Worm (Caenorhabditis elegans) whole organism, early embryonic: ENCODE data around the gene sox-4.

Experiments used
- B0310.2 ChIP-seq: sonication (generic microtip); optimal IDR thresholded peaks from 2 replicates; lab custom pipeline; 2016; ENCODE audit warnings: mild to moderate bottlenecking, missing genetic modification characterization, missing compliant biosample characterization
- F13C5.2 ChIP-seq: sonication (generic microtip); optimal IDR thresholded peaks from 2 replicates; lab custom pipeline; 2017; ENCODE audit warnings: mild to moderate bottlenecking, missing genetic modification characterization, inconsistent platforms, missing compliant biosample characterization
- ama-1 ChIP-seq: fragments of 150-350 bp; optimal IDR thresholded peaks from 2 replicates; lab custom pipeline; 2014
- ets-7 ChIP-seq: sonication (generic microtip); optimal IDR thresholded peaks from 2 replicates; lab custom pipeline; 2016; ENCODE audit warnings: missing genotype, missing genetic modification characterization, missing compliant biosample characterization
- flt-1 ChIP-seq: fragments of 200-800 bp; sonication (Bioruptor generic); IDR thresholded peaks from 2 replicates; pipeline ENCODE4 v1.3.6; 2022; ENCODE audit warnings: missing genetic modification characterization, missing compliant biosample characterization
- hmg-4 ChIP-seq: fragments of 200-800 bp; sonication (Bioruptor generic); optimal IDR thresholded peaks from 2 replicates; lab custom pipeline; 2018; ENCODE audit warnings: mild to moderate bottlenecking, missing genetic modification characterization, missing compliant biosample characterization
- hnd-1 ChIP-seq: sonication (generic microtip); optimal IDR thresholded peaks from 2 replicates; lab custom pipeline; 2016; ENCODE audit warnings: missing genetic modification characterization, missing compliant biosample characterization
- pes-1 ChIP-seq: fragments of 200-800 bp; sonication (Bioruptor generic); IDR thresholded peaks from 2 replicates; pipeline ENCODE4 v1.3.6; 2022; ENCODE audit warnings: missing genetic modification reagents, missing genetic modification characterization, missing compliant biosample characterization
- tbx-11 ChIP-seq: fragments of 200-800 bp; sonication (Bioruptor generic); IDR thresholded peaks from 2 replicates; pipeline ENCODE4 v1.3.6; 2022; ENCODE audit warnings: missing genetic modification characterization, missing compliant biosample characterization

ce11 chrX:3540861-3541260 lies 32.1 kb upstream of the sox-4 start:
- no peak for TF ChIP-seq F13C5.2 (tag; lab: Kevin White, UChicago)
- no peak for TF ChIP-seq hnd-1 (tag; lab: Kevin White, UChicago)
- no peak for TF ChIP-seq flt-1
- TF ChIP-seq pes-1 (GFP tag; lab: Robert Waterston, UW), result no peak
- TF ChIP-seq ets-7 (tag; lab: Kevin White, UChicago), result no peak
- no peak for TF ChIP-seq hmg-4 (GFP tag; lab: Kevin White, UChicago)
- TF ChIP-seq ama-1 (lab: Kevin White, UChicago), result no peak
- no peak for TF ChIP-seq tbx-11 (GFP tag; lab: Robert Waterston, UW)
- no peak for TF ChIP-seq B0310.2 (tag; lab: Kevin White, UChicago)
